Fruit fly (Drosophila melanogaster) whole organism, prepupa: ENCODE data around the gene CG7328.

ENCODE experiments used
- Blimp-1 ChIP-seq: fragments of 200-800 bp; sonication (Bioruptor generic); optimal IDR thresholded peaks from 3 replicates; lab custom pipeline; 2017; ENCODE audit warnings: missing biosample characterization, missing genetic modification characterization, mild to moderate bottlenecking, moderate library complexity, missing genetic modification reagents
- CG10631 ChIP-seq: fragments of 200-800 bp; sonication (Bioruptor generic); optimal IDR thresholded peaks from 2 replicates; lab custom pipeline; 2016; ENCODE audit warnings: missing biosample characterization, missing genetic modification characterization
- CG10669 ChIP-seq: fragments of 200-800 bp; sonication (Bioruptor generic); optimal IDR thresholded peaks from 3 replicates; lab custom pipeline; 2018; ENCODE audit warnings: missing biosample characterization, mild to moderate bottlenecking, missing genetic modification characterization, moderate library complexity
- CG11294 ChIP-seq: fragments of 200-800 bp; sonication (Bioruptor generic); IDR thresholded peaks from 2 replicates; pipeline ENCODE4 v1.3.6; 2022; ENCODE audit warnings: missing biosample characterization, missing genetic modification characterization
- CG11762 ChIP-seq: fragments of 200-800 bp; sonication (Bioruptor generic); optimal IDR thresholded peaks from 3 replicates; lab custom pipeline; 2016; ENCODE audit warnings: missing biosample characterization, missing genetic modification characterization; ENCODE audit not compliant: insufficient read depth
- CG15336 ChIP-seq: fragments of 200-800 bp; sonication (Bioruptor generic); IDR thresholded peaks from 2 replicates; pipeline ENCODE4 v1.3.6; 2022; ENCODE audit warnings: missing biosample characterization, missing genetic modification characterization
- CG3032 ChIP-seq: fragments of 200-800 bp; optimal IDR thresholded peaks from 2 replicates; lab custom pipeline; 2019; ENCODE audit warnings: missing biosample characterization, mild to moderate bottlenecking, missing genetic modification characterization, moderate library complexity
- CG31627 ChIP-seq: fragments of 200-800 bp; sonication (Bioruptor generic); optimal IDR thresholded peaks from 3 replicates; lab custom pipeline; 2016; ENCODE audit warnings: missing biosample characterization, missing genetic modification characterization
- CG32006 ChIP-seq: fragments of 200-800 bp; sonication (Bioruptor generic); optimal IDR thresholded peaks from 3 replicates; lab custom pipeline; 2017; ENCODE audit warnings: missing biosample characterization, mild to moderate bottlenecking, missing genetic modification characterization
- CG34406 ChIP-seq: fragments of 200-800 bp; sonication (Bioruptor generic); optimal IDR thresholded peaks from 3 replicates; lab custom pipeline; 2016; ENCODE audit warnings: missing biosample characterization, missing genetic modification characterization
- CG6163 ChIP-seq: fragments of 200-800 bp; sonication (Bioruptor generic); IDR thresholded peaks from 3 replicates; pipeline ENCODE4 v1.3.6; 2022; ENCODE audit warnings: missing biosample characterization, missing genetic modification characterization
- CG6276 ChIP-seq: fragments of 200-800 bp; sonication (Bioruptor generic); optimal IDR thresholded peaks from 2 replicates; lab custom pipeline; 2017; ENCODE audit warnings: missing biosample characterization, mild to moderate bottlenecking, missing genetic modification characterization
- CG6792 ChIP-seq: fragments of 200-800 bp; sonication (Bioruptor generic); optimal IDR thresholded peaks from 3 replicates; lab custom pipeline; 2016; ENCODE audit warnings: missing biosample characterization, missing genetic modification characterization
- CG6854 ChIP-seq: fragments of 200-800 bp; sonication (Bioruptor generic); optimal IDR thresholded peaks from 2 replicates; lab custom pipeline; 2017; ENCODE audit warnings: missing biosample characterization, mild to moderate bottlenecking, missing genetic modification characterization
- CG8119 ChIP-seq: fragments of 200-800 bp; sonication (Bioruptor generic); IDR thresholded peaks from 3 replicates; pipeline ENCODE4 v1.3.6; 2022; ENCODE audit warnings: missing biosample characterization, missing genetic modification characterization
- CG8319 ChIP-seq: fragments of 200-800 bp; sonication (Bioruptor generic); optimal IDR thresholded peaks from 3 replicates; lab custom pipeline; 2016; ENCODE audit warnings: missing biosample characterization, missing genetic modification characterization
- CG8632 ChIP-seq: fragments of 200-800 bp; sonication (Bioruptor generic); optimal IDR thresholded peaks from 3 replicates; lab custom pipeline; 2016; ENCODE audit warnings: missing biosample characterization, missing genetic modification characterization
- CG9139 ChIP-seq: fragments of 200-800 bp; sonication (Bioruptor generic); optimal IDR thresholded peaks from 3 replicates; lab custom pipeline; 2017; ENCODE audit warnings: missing biosample characterization, mild to moderate bottlenecking, missing genetic modification characterization
- Eip75B ChIP-seq: fragments of 200-800 bp; sonication (Bioruptor generic); optimal IDR thresholded peaks from 3 replicates; lab custom pipeline; 2016; ENCODE audit warnings: missing biosample characterization, missing genetic modification characterization
- Eip78C ChIP-seq: fragments of 200-800 bp; sonication (Bioruptor generic); peaks from one replicate; lab custom pipeline; 2016; ENCODE audit warnings: missing biosample characterization, missing genetic modification characterization
- Eip93F ChIP-seq: fragments of 200-800 bp; sonication (Bioruptor generic); optimal IDR thresholded peaks from 2 replicates; lab custom pipeline; 2016; ENCODE audit warnings: missing biosample characterization, mild to moderate bottlenecking, missing genetic modification characterization
- Ets21C ChIP-seq: fragments of 200-800 bp; sonication (Bioruptor generic); optimal IDR thresholded peaks from 3 replicates; lab custom pipeline; 2016; ENCODE audit warnings: missing biosample characterization, missing genetic modification characterization
- Ets96B ChIP-seq: fragments of 200-800 bp; optimal IDR thresholded peaks from 2 replicates; lab custom pipeline; 2019; ENCODE audit warnings: missing biosample characterization, mild to moderate bottlenecking, missing genetic modification characterization, moderate library complexity
- Hr38 ChIP-seq: sonication (Bioruptor generic); optimal IDR thresholded peaks from 2 replicates; lab custom pipeline; 2016; ENCODE audit warnings: missing biosample characterization, missing genetic modification characterization
- Hr39 ChIP-seq: fragments of 200-800 bp; sonication (Bioruptor generic); optimal IDR thresholded peaks from 2 replicates; lab custom pipeline; 2016; ENCODE audit warnings: missing biosample characterization, missing genetic modification characterization
- Hr4 ChIP-seq: fragments of 200-800 bp; sonication (Bioruptor generic); optimal IDR thresholded peaks from 3 replicates; lab custom pipeline; 2016; ENCODE audit warnings: missing biosample characterization, missing genetic modification characterization
- Lpt ChIP-seq: fragments of 200-800 bp; sonication (Bioruptor generic); optimal IDR thresholded peaks from 3 replicates; lab custom pipeline; 2016; ENCODE audit warnings: missing biosample characterization, missing genetic modification characterization
- OdsH ChIP-seq: fragments of 200-800 bp; sonication (Bioruptor generic); optimal IDR thresholded peaks from 3 replicates; lab custom pipeline; 2016; ENCODE audit warnings: missing biosample characterization, missing genetic modification characterization
- Smox ChIP-seq: fragments of 200-800 bp; sonication (Bioruptor generic); optimal IDR thresholded peaks from 3 replicates; lab custom pipeline; 2016; ENCODE audit warnings: missing biosample characterization, missing genetic modification characterization
- Sox102F ChIP-seq: fragments of 200-800 bp; sonication (Bioruptor generic); optimal IDR thresholded peaks from 2 replicates; lab custom pipeline; 2016; ENCODE audit warnings: missing biosample characterization, mild to moderate bottlenecking, missing genetic modification characterization
- Sox14 ChIP-seq: fragments of 200-800 bp; sonication (Bioruptor generic); optimal IDR thresholded peaks from 3 replicates; lab custom pipeline; 2016; ENCODE audit warnings: missing biosample characterization, missing genetic modification characterization
- acj6 ChIP-seq: fragments of 200-800 bp; sonication (Bioruptor generic); optimal IDR thresholded peaks from 3 replicates; lab custom pipeline; 2016; ENCODE audit warnings: missing biosample characterization, missing genetic modification characterization
- cyc ChIP-seq: fragments of 200-800 bp; sonication (Bioruptor generic); optimal IDR thresholded peaks from 3 replicates; lab custom pipeline; 2016; ENCODE audit warnings: missing biosample characterization, missing genetic modification characterization
- dac ChIP-seq: fragments of 200-800 bp; sonication (Bioruptor generic); optimal IDR thresholded peaks from 2 replicates; lab custom pipeline; 2017; ENCODE audit warnings: missing biosample characterization, mild to moderate bottlenecking, missing genetic modification characterization
- dsx ChIP-seq: fragments of 200-800 bp; optimal IDR thresholded peaks from 3 replicates; lab custom pipeline; 2019; ENCODE audit warnings: missing biosample characterization, mild to moderate bottlenecking, missing genetic modification characterization, moderate library complexity; ENCODE audit not compliant: poor library complexity, severe bottlenecking
- eg ChIP-seq: fragments of 200-800 bp; sonication (Bioruptor generic); IDR thresholded peaks from 3 replicates; pipeline ENCODE4 v1.3.6; 2022; ENCODE audit warnings: missing biosample characterization, missing genetic modification characterization
- fd59A ChIP-seq: fragments of 200-800 bp; sonication (Bioruptor generic); optimal IDR thresholded peaks from 2 replicates; lab custom pipeline; 2017; ENCODE audit warnings: missing biosample characterization, mild to moderate bottlenecking, missing genetic modification characterization, missing genetic modification reagents
- fd85E ChIP-seq: fragments of 200-800 bp; sonication (Bioruptor generic); optimal IDR thresholded peaks from 3 replicates; lab custom pipeline; 2016; ENCODE audit warnings: missing biosample characterization, missing genetic modification characterization
- net ChIP-seq: fragments of 200-800 bp; sonication (Bioruptor generic); optimal IDR thresholded peaks from 3 replicates; lab custom pipeline; 2016; ENCODE audit warnings: missing biosample characterization, missing genetic modification characterization
- pdm3 ChIP-seq: fragments of 200-800 bp; sonication (Bioruptor generic); optimal IDR thresholded peaks from 3 replicates; lab custom pipeline; 2016; ENCODE audit warnings: missing biosample characterization, missing genetic modification characterization
- salr ChIP-seq, 2 experiments: fragments of 200-800 bp; sonication (Bioruptor generic); optimal IDR thresholded peaks; 3 replicates each; lab custom pipeline; 2016 to 2018; ENCODE audit warnings: missing biosample characterization in 2 of 2, missing genetic modification characterization in 2 of 2, mild to moderate bottlenecking in 1 of 2
- spab ChIP-seq: fragments of 200-800 bp; sonication (Bioruptor generic); optimal IDR thresholded peaks from 2 replicates; lab custom pipeline; 2017; ENCODE audit warnings: missing biosample characterization, mild to moderate bottlenecking, missing genetic modification characterization, missing genetic modification reagents
- ss ChIP-seq, 2 experiments: fragments of 200-800 bp; sonication (Bioruptor generic); optimal IDR thresholded peaks; 2 replicates in 1 of 2; 3 replicates in 1 of 2; lab custom pipeline; 2017 to 2018; ENCODE audit warnings: mild to moderate bottlenecking in 2 of 2, missing biosample characterization in 2 of 2, missing genetic modification characterization in 2 of 2, moderate library complexity in 1 of 2
- svp ChIP-seq: fragments of 200-800 bp; sonication (Bioruptor generic); peaks from one replicate; lab custom pipeline; 2016; ENCODE audit warnings: missing biosample characterization, missing genetic modification characterization
- topi ChIP-seq: fragments of 200-800 bp; sonication (Bioruptor generic); optimal IDR thresholded peaks from 3 replicates; lab custom pipeline; 2016; ENCODE audit warnings: missing biosample characterization, missing genetic modification characterization
- vri ChIP-seq: fragments of 200-800 bp; sonication (Bioruptor generic); optimal IDR thresholded peaks from 3 replicates; lab custom pipeline; 2016; ENCODE audit warnings: missing biosample characterization, mild to moderate bottlenecking, missing genetic modification characterization

CG7328 gene

dm6 chr3L:20187885-20188570 lies 47.6 kb upstream of the CG7328 start, which contains the start of gene Ssk:
Gene Ssk (plus strand): TSS chr3L:20188522.
- peak; percentile 43; the same call in 1 of the 3 replicates for TF ChIP-seq CG8119
- TF ChIP-seq fd85E (GFP tag; lab: Kevin White, UChicago) = peak; percentile 26
- no peak for TF ChIP-seq Sox14 (GFP tag; lab: Kevin White, UChicago)
- peak; percentile 61 for TF ChIP-seq vri (GFP tag; lab: Kevin White, UChicago)
- peak; percentile 89 for TF ChIP-seq Eip93F (GFP tag; lab: Kevin White, UChicago)
- no peak for TF ChIP-seq acj6 (GFP tag; lab: Kevin White, UChicago)
- peak; percentile 37; the same call in 2 of the 3 replicates for TF ChIP-seq CG6163 (GFP tag; lab: Robert Waterston, UW)
- TF ChIP-seq Eip78C (GFP tag; lab: Kevin White, UChicago) = peak; percentile 76
- no peak for TF ChIP-seq CG31627
- TF ChIP-seq svp (GFP tag; lab: Kevin White, UChicago) = peak; percentile 89
- TF ChIP-seq CG8319 (GFP tag; lab: Kevin White, UChicago) = peak; percentile 10
- peak; percentile 21 for TF ChIP-seq CG6854 (GFP tag; lab: Kevin White, UChicago)
- TF ChIP-seq Ets21C (GFP tag; lab: Kevin White, UChicago) = no peak

dm6 chr3L:20186294-20187020 lies 46.0 kb upstream of the CG7328 start:
- TF ChIP-seq Eip78C (GFP tag; lab: Kevin White, UChicago) (no peak), eg (GFP tag; lab: Robert Waterston, UW) (0 out of 3 replicates have a peak, but pooled peaks have one; percentile 8), topi (GFP tag; lab: Kevin White, UChicago) (no peak), dac (GFP tag; lab: Kevin White, UChicago) (no peak), CG10669 (GFP tag; lab: Kevin White, UChicago) (no peak), CG9139 (GFP tag; lab: Kevin White, UChicago) (no peak), CG6792 (no peak), pdm3 (GFP tag; lab: Kevin White, UChicago) (no peak), Ets21C (GFP tag; lab: Kevin White, UChicago) (no peak), CG3032 (tag; lab: Kevin White, UChicago) (no peak), CG34406 (GFP tag; lab: Kevin White, UChicago) (peak; percentile 33), Hr38 (no peak), dsx (peak; percentile 42), CG8119 (no peak), svp (GFP tag; lab: Kevin White, UChicago) (peak; percentile 79), ss (GFP tag; optimal IDR thresholded peaks at IDR 0.05; lab: Kevin White, UChicago) (peak; percentile 57 to 83), Eip75B (GFP tag; lab: Kevin White, UChicago) (no peak), fd59A (GFP tag; lab: Kevin White, UChicago) (no peak), Hr39 (GFP tag; lab: Kevin White, UChicago) (no peak), acj6 (GFP tag; lab: Kevin White, UChicago) (no peak), CG31627 (no peak), Ets96B (tag; lab: Kevin White, UChicago) (no peak), Lpt (GFP tag; lab: Kevin White, UChicago) (no peak), CG32006 (GFP tag; lab: Kevin White, UChicago) (peak; percentile 12), CG6854 (GFP tag; lab: Kevin White, UChicago) (no peak), Sox102F (GFP tag; lab: Kevin White, UChicago) (peak; percentile 30), CG10631 (peak; percentile 21), CG8632 (GFP tag; lab: Kevin White, UChicago) (no peak), salr (GFP tag; optimal IDR thresholded peaks at IDR 0.05; lab: Kevin White, UChicago) (no peak), spab (GFP tag; lab: Kevin White, UChicago) (no peak), OdsH (GFP tag; lab: Kevin White, UChicago) (no peak), net (peak; percentile 46), Smox (GFP tag; lab: Kevin White, UChicago) (no peak), cyc (GFP tag; lab: Kevin White, UChicago) (no peak), CG11294 (GFP tag; lab: Robert Waterston, UW) (no peak), CG11762 (GFP tag; lab: Kevin White, UChicago) (no peak), Eip93F (GFP tag; lab: Kevin White, UChicago) (no peak), Blimp-1 (GFP tag; lab: Kevin White, UChicago) (no peak), CG6276 (GFP tag; lab: Kevin White, UChicago) (no peak), fd85E (GFP tag; lab: Kevin White, UChicago) (no peak), Hr4 (GFP tag; lab: Kevin White, UChicago) (no peak), CG15336 (GFP tag; lab: Robert Waterston, UW) (no peak), vri (GFP tag; lab: Kevin White, UChicago) (peak; percentile 28)
